Fruit fly (Drosophila melanogaster) whole organism, embryonic: ENCODE results near the gene GstD7.

Source experiments
- C15 ChIP-seq: fragments of 200-800 bp; sonication (Bioruptor generic); IDR thresholded peaks from 3 replicates; pipeline ENCODE4 v1.3.6; 2022; ENCODE audit warnings: missing biosample characterization, missing genetic modification characterization
- CG10654 ChIP-seq: fragments of 200-800 bp; sonication (Bioruptor generic); optimal IDR thresholded peaks from 2 replicates; lab custom pipeline; 2016; ENCODE audit warnings: missing biosample characterization, missing genetic modification characterization
- CG12071 ChIP-seq: fragments of 200-800 bp; sonication (Bioruptor generic); optimal IDR thresholded peaks from 3 replicates; lab custom pipeline; 2018; ENCODE audit warnings: missing biosample characterization, mild to moderate bottlenecking, missing genetic modification characterization
- CG12236 ChIP-seq: fragments of 200-800 bp; sonication (Bioruptor generic); optimal IDR thresholded peaks from 2 replicates; lab custom pipeline; 2016; ENCODE audit warnings: missing biosample characterization, missing genetic modification characterization
- CG14441 ChIP-seq: fragments of 200-800 bp; sonication (Bioruptor generic); IDR thresholded peaks from 2 replicates; pipeline ENCODE4 v1.3.6; 2022; ENCODE audit warnings: missing biosample characterization, missing genetic modification characterization
- CG16779 ChIP-seq: fragments of 200-800 bp; sonication (Bioruptor generic); IDR thresholded peaks from 2 replicates; pipeline ENCODE4 v1.3.6; 2022; ENCODE audit warnings: missing biosample characterization, missing genetic modification characterization
- CG1792 ChIP-seq: fragments of 200-800 bp; sonication (Bioruptor generic); optimal IDR thresholded peaks from 2 replicates; lab custom pipeline; 2016; ENCODE audit warnings: missing biosample characterization, missing genetic modification characterization
- CG2202 ChIP-seq: fragments of 200-800 bp; sonication (Bioruptor generic); optimal IDR thresholded peaks from 2 replicates; lab custom pipeline; 2018; ENCODE audit warnings: missing biosample characterization, mild to moderate bottlenecking, missing genetic modification characterization
- CG30020 ChIP-seq: fragments of 200-800 bp; optimal IDR thresholded peaks from 2 replicates; lab custom pipeline; 2019; ENCODE audit warnings: missing biosample characterization, mild to moderate bottlenecking, missing genetic modification characterization, moderate library complexity
- CG30431 ChIP-seq: fragments of 200-800 bp; sonication (Bioruptor generic); optimal IDR thresholded peaks from 2 replicates; lab custom pipeline; 2017; ENCODE audit warnings: missing biosample characterization, missing genetic modification characterization
- CG33213 ChIP-seq: fragments of 200-800 bp; sonication (Bioruptor generic); optimal IDR thresholded peaks from 3 replicates; lab custom pipeline; 2016; ENCODE audit warnings: missing biosample characterization, missing genetic modification characterization
- CG4730 ChIP-seq: fragments of 200-800 bp; sonication (Bioruptor generic); IDR thresholded peaks from 2 replicates; pipeline ENCODE4 v1.3.6; 2022; ENCODE audit warnings: missing biosample characterization, missing genetic modification characterization
- CG6175 ChIP-seq: fragments of 200-800 bp; sonication (Bioruptor generic); IDR thresholded peaks from 3 replicates; pipeline ENCODE4 v1.3.6; 2022; ENCODE audit warnings: missing biosample characterization, missing genetic modification characterization
- CG7839 ChIP-seq: fragments of 200-800 bp; sonication (Bioruptor generic); optimal IDR thresholded peaks from 3 replicates; lab custom pipeline; 2018; ENCODE audit warnings: missing biosample characterization, mild to moderate bottlenecking, missing genetic modification characterization, moderate library complexity
- CG8359 ChIP-seq: fragments of 200-800 bp; sonication (Bioruptor generic); optimal IDR thresholded peaks from 2 replicates; lab custom pipeline; 2017; ENCODE audit warnings: missing biosample characterization, mild to moderate bottlenecking, missing genetic modification characterization, borderline replicate concordance
- CG8765 ChIP-seq: fragments of 200-800 bp; sonication (Bioruptor generic); IDR thresholded peaks from 2 replicates; pipeline ENCODE4 v1.3.6; 2022; ENCODE audit warnings: missing biosample characterization, missing genetic modification characterization
- CG9797 ChIP-seq: fragments of 200-800 bp; sonication (Bioruptor generic); optimal IDR thresholded peaks from 3 replicates; lab custom pipeline; 2018; ENCODE audit warnings: missing biosample characterization, mild to moderate bottlenecking, missing genetic modification characterization
- CHES-1-like ChIP-seq: fragments of 200-800 bp; sonication (Bioruptor generic); optimal IDR thresholded peaks from 2 replicates; lab custom pipeline; 2016; ENCODE audit warnings: missing biosample characterization, missing genetic modification characterization
- Chrac-16 ChIP-seq: fragments of 200-800 bp; sonication (Bioruptor generic); optimal IDR thresholded peaks from 3 replicates; lab custom pipeline; 2016; ENCODE audit warnings: missing biosample characterization, missing genetic modification characterization
- D ChIP-seq, 2 experiments: fragments of 200-800 bp in 1 of 2; fragments of >200 bp in 1 of 2; sonication (Bioruptor generic) in 1 of 2; optimal IDR thresholded peaks; 2 replicates in 1 of 2; 3 replicates in 1 of 2; lab custom pipeline; 2017; ENCODE audit warnings: mild to moderate bottlenecking in 1 of 2, missing biosample characterization in 1 of 2, missing genetic modification characterization in 1 of 2, missing genetic modification reagents in 1 of 2
- Dip3 ChIP-seq: fragments of 200-800 bp; sonication (Bioruptor generic); optimal IDR thresholded peaks from 3 replicates; lab custom pipeline; 2016; ENCODE audit warnings: missing biosample characterization, missing genetic modification characterization
- Ets65A ChIP-seq: fragments of 200-800 bp; sonication (Bioruptor generic); peaks from one replicate; lab custom pipeline; 2016; ENCODE audit warnings: missing biosample characterization, missing genetic modification characterization
- Gug ChIP-seq: fragments of 200-800 bp; sonication (Bioruptor generic); IDR thresholded peaks from 4 replicates; pipeline ENCODE4 v1.3.6; 2022; ENCODE audit warnings: missing biosample characterization, missing genetic modification characterization
- HLH54F ChIP-seq: fragments of 200-800 bp; sonication (Bioruptor generic); optimal IDR thresholded peaks from 3 replicates; lab custom pipeline; 2016; ENCODE audit warnings: missing biosample characterization, missing genetic modification characterization
- HmgZ ChIP-seq: fragments of 200-800 bp; sonication (Bioruptor generic); optimal IDR thresholded peaks from 2 replicates; lab custom pipeline; 2018; ENCODE audit warnings: missing biosample characterization, mild to moderate bottlenecking, missing genetic modification characterization
- Jarid2 ChIP-seq: fragments of 200-800 bp; sonication (Bioruptor generic); optimal IDR thresholded peaks from 3 replicates; lab custom pipeline; 2017; ENCODE audit warnings: mild to moderate bottlenecking, missing biosample characterization, missing genetic modification reagents, missing genetic modification characterization
- NC2α ChIP-seq: fragments of 200-800 bp; sonication (Bioruptor generic); optimal IDR thresholded peaks from 2 replicates; lab custom pipeline; 2016; ENCODE audit warnings: missing biosample characterization, missing genetic modification characterization
- NFAT ChIP-seq: fragments of 200-800 bp; sonication (Bioruptor generic); IDR thresholded peaks from 2 replicates; pipeline ENCODE4 v1.3.6; 2022; ENCODE audit warnings: missing biosample characterization, missing genetic modification characterization
- Nf-YC ChIP-seq: fragments of 200-800 bp; optimal IDR thresholded peaks from 3 replicates; lab custom pipeline; 2019; ENCODE audit warnings: missing biosample characterization, mild to moderate bottlenecking, missing genetic modification characterization, moderate library complexity
- Opbp ChIP-seq: fragments of 200-800 bp; sonication (Bioruptor generic); IDR thresholded peaks from 3 replicates; pipeline ENCODE4 v1.3.6; 2022; ENCODE audit warnings: missing biosample characterization, missing genetic modification characterization; ENCODE audit not compliant: partially characterized antibody
- Stat92E ChIP-seq, 3 experiments: fragments of >200 bp in 2 of 3; fragments of 200-800 bp in 1 of 3; sonication (Bioruptor generic) in 1 of 3; optimal IDR thresholded peaks; 2 replicates each; lab custom pipeline; 2017 to 2019; ENCODE audit warnings: missing biosample characterization in 3 of 3, missing genetic modification characterization in 3 of 3, mild to moderate bottlenecking in 1 of 3, moderate library complexity in 1 of 3
- Vsx1 ChIP-seq: fragments of 200-800 bp; sonication (Bioruptor generic); optimal IDR thresholded peaks from 2 replicates; lab custom pipeline; 2017; ENCODE audit warnings: missing biosample characterization, mild to moderate bottlenecking, missing genetic modification characterization, missing genetic modification reagents
- bbx ChIP-seq: fragments of 200-800 bp; sonication (Bioruptor generic); IDR thresholded peaks from 2 replicates; pipeline ENCODE4 v1.3.6; 2022; ENCODE audit warnings: missing biosample characterization, missing genetic modification characterization; ENCODE audit not compliant: partially characterized antibody
- bigmax ChIP-seq: fragments of 200-800 bp; sonication (Bioruptor generic); optimal IDR thresholded peaks from 2 replicates; lab custom pipeline; 2018; ENCODE audit warnings: missing biosample characterization, mild to moderate bottlenecking, missing genetic modification characterization
- da ChIP-seq: fragments of 200-800 bp; sonication (Bioruptor generic); optimal IDR thresholded peaks from 2 replicates; lab custom pipeline; 2016; ENCODE audit warnings: missing biosample characterization, missing genetic modification characterization
- dan ChIP-seq: fragments of 200-800 bp; sonication (Bioruptor generic); IDR thresholded peaks from 2 replicates; pipeline ENCODE4 v1.3.6; 2022; ENCODE audit warnings: missing biosample characterization, missing genetic modification characterization
- dati ChIP-seq: fragments of 200-800 bp; sonication (Bioruptor generic); IDR thresholded peaks from 2 replicates; pipeline ENCODE4 v1.3.6; 2022; ENCODE audit warnings: missing biosample characterization, missing genetic modification characterization
- fd3F ChIP-seq: fragments of 200-800 bp; sonication (Bioruptor generic); optimal IDR thresholded peaks from 2 replicates; lab custom pipeline; 2018; ENCODE audit warnings: missing biosample characterization, mild to moderate bottlenecking, missing genetic modification characterization, moderate library complexity
- gsb-n ChIP-seq: fragments of 200-800 bp; sonication (Bioruptor generic); optimal IDR thresholded peaks from 3 replicates; lab custom pipeline; 2018; ENCODE audit warnings: missing biosample characterization, mild to moderate bottlenecking, missing genetic modification characterization
- h ChIP-seq: fragments of >200 bp; optimal IDR thresholded peaks from 2 replicates; lab custom pipeline; 2017
- ind ChIP-seq: fragments of 200-800 bp; sonication (Bioruptor generic); optimal IDR thresholded peaks from 3 replicates; lab custom pipeline; 2016; ENCODE audit warnings: missing biosample characterization, missing genetic modification characterization
- insv ChIP-seq, 2 experiments: fragments of 200-800 bp; sonication (Bioruptor generic); optimal IDR thresholded peaks; 3 replicates each; lab custom pipeline; 2016 to 2018; ENCODE audit warnings: missing biosample characterization in 2 of 2, missing genetic modification characterization in 2 of 2
- jumu ChIP-seq: fragments of 200-800 bp; sonication (Bioruptor generic); optimal IDR thresholded peaks from 3 replicates; lab custom pipeline; 2016; ENCODE audit warnings: missing biosample characterization, missing genetic modification characterization
- nmo ChIP-seq: fragments of 200-800 bp; sonication (Bioruptor generic); optimal IDR thresholded peaks from 2 replicates; lab custom pipeline; 2018; ENCODE audit warnings: missing biosample characterization, mild to moderate bottlenecking, missing genetic modification characterization, moderate library complexity
- psq ChIP-seq: fragments of 200-800 bp; sonication (Bioruptor generic); optimal IDR thresholded peaks from 2 replicates; lab custom pipeline; 2017; ENCODE audit warnings: missing biosample characterization, missing genetic modification characterization
- rib ChIP-seq: fragments of 200-800 bp; sonication (Bioruptor generic); IDR thresholded peaks from 2 replicates; pipeline ENCODE4 v1.3.6; 2022; ENCODE audit warnings: missing biosample characterization, missing genetic modification characterization
- schlank ChIP-seq: fragments of 200-800 bp; sonication (Bioruptor generic); optimal IDR thresholded peaks from 2 replicates; lab custom pipeline; 2018; ENCODE audit warnings: missing biosample characterization, mild to moderate bottlenecking, missing genetic modification characterization
- sd ChIP-seq: fragments of 200-800 bp; sonication (Bioruptor generic); optimal IDR thresholded peaks from 3 replicates; lab custom pipeline; 2018; ENCODE audit warnings: missing biosample characterization, mild to moderate bottlenecking, missing genetic modification characterization, moderate library complexity
- seq ChIP-seq: fragments of 200-800 bp; sonication (Bioruptor generic); IDR thresholded peaks from 2 replicates; pipeline ENCODE4 v1.3.6; 2022; ENCODE audit warnings: missing biosample characterization, missing genetic modification characterization
- ssp ChIP-seq: fragments of 200-800 bp; sonication (Bioruptor generic); IDR thresholded peaks from 2 replicates; pipeline ENCODE4 v1.3.6; 2022; ENCODE audit warnings: missing biosample characterization, missing genetic modification characterization
- ttk ChIP-seq: fragments of 200-800 bp; sonication (Bioruptor generic); IDR thresholded peaks from 2 replicates; pipeline ENCODE4 v2.1.2; 2022; ENCODE audit warnings: missing biosample characterization, missing genetic modification characterization
- tup ChIP-seq: fragments of 200-800 bp; sonication (Bioruptor generic); optimal IDR thresholded peaks from 2 replicates; lab custom pipeline; 2016; ENCODE audit warnings: missing biosample characterization, mild to moderate bottlenecking, missing genetic modification characterization, moderate library complexity

The GstD7 gene

dm6 chr3R:12350497-12350896 is 27.8 kb upstream of the GstD7 start, which contains the start of gene CG10038 (continued):
- TF ChIP-seq jumu (GFP tag; lab: Kevin White, UChicago), result no peak
- no peak for TF ChIP-seq NC2α (GFP tag; lab: Kevin White, UChicago)
- TF ChIP-seq Opbp (GFP tag; lab: Robert Waterston, UW), result peak; percentile 98
- TF ChIP-seq Chrac-16 (GFP tag; lab: Kevin White, UChicago), result peak; percentile 16
- TF ChIP-seq insv (GFP tag; optimal IDR thresholded peaks at IDR 0.05; lab: Kevin White, UChicago), result no peak
- no peak for TF ChIP-seq seq (GFP tag; lab: Robert Waterston, UW)
- TF ChIP-seq CG7839 (tag; lab: Kevin White, UChicago), result peak; percentile 32
- peak; percentile 69 for TF ChIP-seq nmo (GFP tag; lab: Kevin White, UChicago)
- TF ChIP-seq fd3F (GFP tag; lab: Kevin White, UChicago), result no peak
- TF ChIP-seq CG10654 (GFP tag; lab: Kevin White, UChicago), result peak; percentile 3
- no peak for TF ChIP-seq CG6175 (GFP tag; lab: Robert Waterston, UW)
- TF ChIP-seq CG14441, result no peak
- no peak for TF ChIP-seq D (optimal IDR thresholded peaks at IDR 0.05; lab: Kevin White, UChicago)
- no peak for TF ChIP-seq D (GFP tag; optimal IDR thresholded peaks at IDR 0.05; lab: Kevin White, UChicago)
- no peak; the same call in 1 of the 2 replicates for TF ChIP-seq CG8765
- no peak for TF ChIP-seq h (lab: Kevin White, UChicago)
- TF ChIP-seq Jarid2 (GFP tag; lab: Kevin White, UChicago), result peak; percentile 14
- TF ChIP-seq ssp (GFP tag; lab: Robert Waterston, UW), result peak; percentile 84
- no peak for TF ChIP-seq CG1792 (GFP tag; lab: Kevin White, UChicago)
- TF ChIP-seq bbx (GFP tag; lab: Robert Waterston, UW), result peak; percentile 95
- TF ChIP-seq HLH54F (GFP tag; lab: Kevin White, UChicago), result no peak
- TF ChIP-seq C15 (GFP tag; lab: Robert Waterston, UW), result no peak
- no peak for TF ChIP-seq CG4730 (GFP tag; lab: Robert Waterston, UW)
- TF ChIP-seq CG33213 (GFP tag; lab: Kevin White, UChicago), result peak; percentile 67
- no peak for TF ChIP-seq Stat92E (GFP tag; optimal IDR thresholded peaks at IDR 0.05; lab: Kevin White, UChicago)
- TF ChIP-seq CG16779 (GFP tag; lab: Robert Waterston, UW), result no peak
- TF ChIP-seq Ets65A (GFP tag; lab: Kevin White, UChicago), result peak; percentile 93
- TF ChIP-seq CG12236 (GFP tag; lab: Kevin White, UChicago), result no peak
- no peak; the same call in 1 of the 2 replicates for TF ChIP-seq NFAT (GFP tag; lab: Robert Waterston, UW)
- TF ChIP-seq CHES-1-like, result no peak
- peak; percentile 76 for TF ChIP-seq HmgZ (tag; lab: Kevin White, UChicago)
- TF ChIP-seq dan (GFP tag; lab: Robert Waterston, UW), result no peak
- TF ChIP-seq ind, result peak; percentile 30
- no peak for TF ChIP-seq psq
- no peak for TF ChIP-seq tup
- no peak for TF ChIP-seq CG2202 (tag; lab: Kevin White, UChicago)
- TF ChIP-seq sd (tag; lab: Kevin White, UChicago), result no peak
- no peak for TF ChIP-seq da (GFP tag; lab: Kevin White, UChicago)
- TF ChIP-seq CG12071, result no peak
- no peak for TF ChIP-seq dati (GFP tag; lab: Robert Waterston, UW)
- no peak for TF ChIP-seq rib (GFP tag; lab: Robert Waterston, UW)
- no peak for TF ChIP-seq CG30431
- peak; percentile 62; the same call in 2 of the 4 replicates for TF ChIP-seq Gug (GFP tag; lab: Robert Waterston, UW)
- TF ChIP-seq bigmax (GFP tag; lab: Kevin White, UChicago), result no peak
- TF ChIP-seq ttk (GFP tag; lab: Robert Waterston, UW), result no peak
- no peak for TF ChIP-seq gsb-n (tag; lab: Kevin White, UChicago)
- TF ChIP-seq CG30020 (tag; lab: Kevin White, UChicago), result peak; percentile 38
- peak; percentile 6 for TF ChIP-seq Dip3 (GFP tag; lab: Kevin White, UChicago)
- TF ChIP-seq CG9797 (GFP tag; lab: Kevin White, UChicago), result peak; percentile 55
- no peak for TF ChIP-seq Vsx1
- TF ChIP-seq schlank (tag; lab: Kevin White, UChicago), result no peak
- no peak for TF ChIP-seq CG8359 (GFP tag; lab: Kevin White, UChicago)
- peak; percentile 38 for TF ChIP-seq Nf-YC (tag; lab: Kevin White, UChicago)
